Worm (Caenorhabditis elegans) whole organism, midembryonic: ENCODE data around the gene F59A7.14.

Experiments used
- T22C8.4 ChIP-seq: fragments of 200-800 bp; sonication (Bioruptor generic); IDR thresholded peaks from 2 replicates; pipeline ENCODE4 v1.3.6; 2022; ENCODE audit warnings: missing genetic modification characterization, missing compliant biosample characterization
- cog-1 ChIP-seq: sonication (generic microtip); optimal IDR thresholded peaks from 2 replicates; lab custom pipeline; 2016; ENCODE audit warnings: missing genetic modification characterization, missing compliant biosample characterization
- flt-1 ChIP-seq: fragments of 200-800 bp; sonication (Bioruptor generic); IDR thresholded peaks from 2 replicates; pipeline ENCODE4 v1.3.6; 2022; ENCODE audit warnings: missing genetic modification characterization, missing compliant biosample characterization
- klf-2 ChIP-seq: fragments of 200-800 bp; sonication (Bioruptor generic); conservative IDR thresholded peaks from 2 replicates; pipeline ENCODE4 v1.3.6; 2022; ENCODE audit warnings: missing genetic modification reagents, missing genetic modification characterization, missing compliant biosample characterization
- med-1 ChIP-seq: sonication (generic microtip); optimal IDR thresholded peaks from 2 replicates; lab custom pipeline; 2017; ENCODE audit warnings: missing genetic modification characterization, mild to moderate bottlenecking, missing compliant biosample characterization, antibody characterized with exemption, missing genetic modification reagents; ENCODE audit not compliant: insufficient read depth
- ref-1 ChIP-seq: fragments of 200-800 bp; sonication (Bioruptor generic); conservative IDR thresholded peaks from 2 replicates; pipeline ENCODE4 v1.3.6; 2022; ENCODE audit warnings: missing genetic modification reagents, missing genetic modification characterization, missing compliant biosample characterization
- tab-1 ChIP-seq: fragments of 200-800 bp; sonication (Bioruptor generic); IDR thresholded peaks from 2 replicates; pipeline ENCODE4 v1.3.6; 2022; ENCODE audit warnings: missing genetic modification characterization, missing compliant biosample characterization
- ztf-23 ChIP-seq: fragments of 200-800 bp; sonication (Bioruptor generic); IDR thresholded peaks from 2 replicates; pipeline ENCODE4 v1.3.6; 2022; ENCODE audit warnings: missing genetic modification reagents, missing genetic modification characterization, missing compliant biosample characterization
- ztf-29 ChIP-seq: fragments of 200-800 bp; sonication (Bioruptor generic); IDR thresholded peaks from 2 replicates; pipeline ENCODE4 v1.3.6; 2022; ENCODE audit warnings: missing genetic modification reagents, missing genetic modification characterization, missing compliant biosample characterization

ce11 chrV:1989220-1989619, 29.6 kb upstream of the F59A7.14 start:
- TF ChIP-seq ztf-23 (GFP tag; lab: Robert Waterston, UW) (no peak), med-1 (GFP tag; lab: Kevin White, UChicago) (no peak), flt-1 (GFP tag; lab: Robert Waterston, UW) (no peak), ztf-29 (GFP tag; lab: Robert Waterston, UW) (no peak), tab-1 (no peak), T22C8.4 (GFP tag; lab: Robert Waterston, UW) (no peak), cog-1 (no peak), ref-1 (GFP tag; lab: Robert Waterston, UW) (no peak), klf-2 (GFP tag; lab: Robert Waterston, UW) (no peak)
